Worm (Caenorhabditis elegans): ENCODE data around the gene gpdh-2.

Gene gpdh-2

ce11 chrIII:9843715-9844114 is 15.3 kb downstream of the gpdh-2 start, which contains the start of gene K11H3.5:
Gene K11H3.5, plus strand, starts transcription at chrIII:9843768.
- TF ChIP-seq C04F5.9 (tag; optimal IDR thresholded peaks at IDR 0.05) (no peak), efl-1 (optimal IDR thresholded peaks at IDR 0.05) (no peak), efl-1 (GFP tag; optimal IDR thresholded peaks at IDR 0.05 in 1 of 2) (peak in 1 of 2 experiments; percentile 64)

- TF ChIP-seq fkh-10 (GFP tag; optimal IDR thresholded peaks at IDR 0.05) (no peak), ztf-4 (tag; optimal IDR thresholded peaks at IDR 0.05) (no peak), snpc-4 (tag; optimal IDR thresholded peaks at IDR 0.05) (no peak), lin-35 (GFP tag; optimal IDR thresholded peaks at IDR 0.05) (no peak), fkh-8 (tag; optimal IDR thresholded peaks at IDR 0.05) (no peak)
Measured at ce11 chrIII:9834888-9835287, 24.1 kb downstream of the gpdh-2 start, which contains the start of gene K11H3.8. Gene K11H3.8, plus strand, starts transcription at chrIII:9835188.

- no peak for TF ChIP-seq lin-15B (tag; optimal IDR thresholded peaks at IDR 0.05)
- no peak for TF ChIP-seq sptf-1 (tag; optimal IDR thresholded peaks at IDR 0.05)
- TF ChIP-seq mdl-1 (tag; optimal IDR thresholded peaks at IDR 0.05) = no peak
- no peak for TF ChIP-seq pax-3 (tag; optimal IDR thresholded peaks at IDR 0.05)
- no peak for TF ChIP-seq lin-14 (GFP tag; optimal IDR thresholded peaks at IDR 0.05)
- no peak for TF ChIP-seq aly-2 (tag; optimal IDR thresholded peaks at IDR 0.05)
- no peak for TF ChIP-seq alr-1 (tag; optimal IDR thresholded peaks at IDR 0.05; ENCODE audit: borderline replicate concordance)
- no peak for TF ChIP-seq mab-9 (GFP tag; IDR thresholded peaks at IDR 0.05)
- TF ChIP-seq ceh-90 (tag; optimal IDR thresholded peaks at IDR 0.05) = no peak
- TF ChIP-seq lin-13 (GFP tag; optimal IDR thresholded peaks at IDR 0.05) = no peak
- no peak for TF ChIP-seq ama-1 (optimal IDR thresholded peaks at IDR 0.05)
- no peak for TF ChIP-seq ztf-11 (tag; optimal IDR thresholded peaks at IDR 0.05)
- TF ChIP-seq nhr-237 (tag; optimal IDR thresholded peaks at IDR 0.05) = no peak
- TF ChIP-seq nhr-19 (GFP tag; conservative IDR thresholded peaks at IDR 0.05) = no peak
- no peak for TF ChIP-seq nhr-47 (tag; optimal IDR thresholded peaks at IDR 0.05)
- TF ChIP-seq mef-2 (tag; optimal IDR thresholded peaks at IDR 0.05) = no peak
- no peak for TF ChIP-seq blmp-1 (tag; optimal IDR thresholded peaks at IDR 0.05)
- no peak for TF ChIP-seq F16B12.6 (tag; optimal IDR thresholded peaks at IDR 0.05)
- TF ChIP-seq hlh-4 (tag; optimal IDR thresholded peaks at IDR 0.05) = no peak
Measured at ce11 chrIII:9832569-9832968, 26.4 kb downstream of the gpdh-2 start.

ce11 chrIII:9830502-9830901 is 28.5 kb downstream of the gpdh-2 start, which contains the start of gene ZK632.12:
Gene ZK632.12, plus strand, starts transcription at chrIII:9830802.
- no peak for TF ChIP-seq Y116A8C.19 (tag; optimal IDR thresholded peaks at IDR 0.05; ENCODE audit: borderline replicate concordance)
- no peak for TF ChIP-seq skn-1 (tag; optimal IDR thresholded peaks at IDR 0.05)
- no peak for TF ChIP-seq ces-1 (GFP tag; optimal IDR thresholded peaks at IDR 0.05)

- TF ChIP-seq hlh-4 (tag; optimal IDR thresholded peaks at IDR 0.05) (no peak), fkh-4 (tag; optimal IDR thresholded peaks at IDR 0.05; ENCODE audit: borderline replicate concordance) (no peak), F16B12.6 (tag; optimal IDR thresholded peaks at IDR 0.05) (peak; percentile 87), xbp-1 (tag; optimal IDR thresholded peaks at IDR 0.05) (no peak), rnt-1 (tag; optimal IDR thresholded peaks at IDR 0.05) (peak; percentile 55), ceh-82 (tag; optimal IDR thresholded peaks at IDR 0.05) (peak in 1 of 3 experiments; percentile 51), tbx-2 (tag; optimal IDR thresholded peaks at IDR 0.05) (peak; percentile 10), ztf-11 (tag; optimal IDR thresholded peaks at IDR 0.05) (no peak), hpl-2 (GFP tag; optimal IDR thresholded peaks at IDR 0.05) (no peak), mef-2 (tag; optimal IDR thresholded peaks at IDR 0.05) (no peak), skn-1 (tag; optimal IDR thresholded peaks at IDR 0.05) (peak; percentile 81), fkh-8 (tag; optimal IDR thresholded peaks at IDR 0.05) (peak; percentile 15), lir-3 (tag; optimal IDR thresholded peaks at IDR 0.05; ENCODE audit: poor library complexity) (no peak), lsy-2 (tag; optimal IDR thresholded peaks at IDR 0.05) (peak; percentile 97 to 99), nhr-11 (tag; optimal IDR thresholded peaks at IDR 0.05) (no peak), nhr-12 (tag; optimal IDR thresholded peaks at IDR 0.05) (no peak), lin-15B (tag; optimal IDR thresholded peaks at IDR 0.05) (peak; percentile 15), C04F5.9 (tag; optimal IDR thresholded peaks at IDR 0.05) (peak; percentile 3), tlp-1 (tag; optimal IDR thresholded peaks at IDR 0.05) (no peak), swsn-7 (tag; optimal IDR thresholded peaks at IDR 0.05) (peak; percentile 28), lin-35 (GFP tag; optimal IDR thresholded peaks at IDR 0.05) (peak; percentile 61 to 70), nhr-71 (tag; optimal IDR thresholded peaks at IDR 0.05) (peak; percentile 47), lin-14 (GFP tag; optimal IDR thresholded peaks at IDR 0.05) (peak; percentile 46), zag-1 (tag; optimal IDR thresholded peaks at IDR 0.05) (no peak), snu-23 (GFP tag; optimal IDR thresholded peaks at IDR 0.05) (peak; percentile 46)
Measured at ce11 chrIII:9827163-9827951, 31.6 kb downstream of the gpdh-2 start, which contains the start of the genes ZK632.10 and ZK632.11. Gene ZK632.10, minus strand, starts transcription at chrIII:9827722. Gene ZK632.11, plus strand, starts transcription at chrIII:9827915.
